Worm (Caenorhabditis elegans) whole organism, mixed stage, embryonic: ENCODE measurements around the gene abu-8.

Experiments used
- M03D4.4 ChIP-seq: sonication (generic microtip); optimal IDR thresholded peaks from 2 replicates; lab custom pipeline; 2017; ENCODE audit warnings: mild to moderate bottlenecking, missing genetic modification characterization, missing compliant biosample characterization
- bed-3 ChIP-seq: fragments of 200-800 bp; sonication (Bioruptor generic); optimal IDR thresholded peaks from 3 replicates; lab custom pipeline; 2018; ENCODE audit warnings: mild to moderate bottlenecking, missing genetic modification characterization, moderate library complexity, missing compliant biosample characterization
- blmp-1 ChIP-seq: fragments of 150-350 bp; optimal IDR thresholded peaks from 2 replicates; lab custom pipeline; 2014; ENCODE audit warnings: missing biosample characterization, missing genetic modification characterization
- ceh-39 ChIP-seq: fragments of 150-350 bp; optimal IDR thresholded peaks from 2 replicates; lab custom pipeline; 2014; ENCODE audit warnings: missing biosample characterization, missing genetic modification characterization
- ceh-43 ChIP-seq: fragments of 200-800 bp; sonication (Bioruptor generic); optimal IDR thresholded peaks from 2 replicates; lab custom pipeline; 2018; ENCODE audit warnings: mild to moderate bottlenecking, missing genetic modification characterization, moderate library complexity, missing compliant biosample characterization
- ceh-83 ChIP-seq: fragments of 200-800 bp; sonication (Bioruptor generic); optimal IDR thresholded peaks from 2 replicates; lab custom pipeline; 2018; ENCODE audit warnings: mild to moderate bottlenecking, missing genetic modification characterization, missing compliant biosample characterization
- ces-1 ChIP-seq: fragments of 150-350 bp; optimal IDR thresholded peaks from 2 replicates; lab custom pipeline; 2014; ENCODE audit warnings: missing biosample characterization, missing genetic modification reagents, missing genetic modification characterization
- cnd-1 ChIP-seq: fragments of 200-800 bp; sonication (Bioruptor generic); optimal IDR thresholded peaks from 2 replicates; lab custom pipeline; 2018; ENCODE audit warnings: mild to moderate bottlenecking, missing genetic modification characterization, missing compliant biosample characterization
- drap-1 ChIP-seq: fragments of 200-800 bp; sonication (Bioruptor generic); optimal IDR thresholded peaks from 3 replicates; lab custom pipeline; 2018; ENCODE audit warnings: mild to moderate bottlenecking, missing genetic modification characterization, missing compliant biosample characterization
- elt-1 ChIP-seq: sonication (generic microtip); optimal IDR thresholded peaks from 2 replicates; lab custom pipeline; 2017; ENCODE audit warnings: missing genetic modification characterization, mild to moderate bottlenecking, missing compliant biosample characterization, antibody characterized with exemption, moderate library complexity, borderline replicate concordance; ENCODE audit not compliant: insufficient read depth
- elt-3 ChIP-seq: fragments of 150-350 bp; optimal IDR thresholded peaks from 2 replicates; lab custom pipeline; 2014; ENCODE audit warnings: missing biosample characterization, missing genetic modification characterization
- flh-1 ChIP-seq: fragments of 200-800 bp; sonication (Bioruptor generic); optimal IDR thresholded peaks from 2 replicates; lab custom pipeline; 2018; ENCODE audit warnings: mild to moderate bottlenecking, missing genetic modification characterization, moderate library complexity, missing compliant biosample characterization
- lin-13 ChIP-seq: fragments of 150-350 bp; optimal IDR thresholded peaks from 2 replicates; lab custom pipeline; 2014; ENCODE audit warnings: missing biosample characterization, missing genetic modification characterization
- lin-32 ChIP-seq: fragments of 200-800 bp; sonication (Bioruptor generic); optimal IDR thresholded peaks from 2 replicates; lab custom pipeline; 2018; ENCODE audit warnings: mild to moderate bottlenecking, missing genetic modification characterization, missing compliant biosample characterization
- lsy-2 ChIP-seq: fragments of 150-350 bp; optimal IDR thresholded peaks from 2 replicates; lab custom pipeline; 2014; ENCODE audit warnings: missing biosample characterization, missing genetic modification characterization
- mab-5 ChIP-seq: fragments of 150-350 bp; optimal IDR thresholded peaks from 2 replicates; lab custom pipeline; 2014; ENCODE audit warnings: missing biosample characterization, missing genetic modification characterization
- mep-1 ChIP-seq: fragments of 150-350 bp; optimal IDR thresholded peaks from 2 replicates; lab custom pipeline; 2017; ENCODE audit warnings: missing biosample characterization, missing genetic modification reagents, missing genetic modification characterization, inconsistent platforms
- nhr-12 ChIP-seq: fragments of 150-350 bp; optimal IDR thresholded peaks from 2 replicates; lab custom pipeline; 2014; ENCODE audit warnings: missing biosample characterization, missing genetic modification characterization
- nhr-2 ChIP-seq: fragments of 150-350 bp; optimal IDR thresholded peaks from 2 replicates; lab custom pipeline; 2014; ENCODE audit warnings: missing biosample characterization, missing genetic modification characterization
- nhr-28 ChIP-seq: fragments of 150-350 bp; optimal IDR thresholded peaks from 2 replicates; lab custom pipeline; 2014; ENCODE audit warnings: missing biosample characterization, missing genetic modification characterization
- nhr-76 ChIP-seq: sonication (generic microtip); optimal IDR thresholded peaks from 2 replicates; lab custom pipeline; 2017; ENCODE audit warnings: missing biosample characterization, missing genetic modification characterization
- pha-4 ChIP-seq: fragments of 150-350 bp; optimal IDR thresholded peaks from 2 replicates; lab custom pipeline; 2018; ENCODE audit warnings: missing biosample characterization, missing genetic modification reagents, missing genetic modification characterization
- snpc-4 ChIP-seq: fragments of 150-350 bp; optimal IDR thresholded peaks from 2 replicates; lab custom pipeline; 2014; ENCODE audit warnings: missing biosample characterization, missing genetic modification characterization
- sptf-1 ChIP-seq: sonication (generic microtip); optimal IDR thresholded peaks from 2 replicates; lab custom pipeline; 2017; ENCODE audit warnings: mild to moderate bottlenecking, missing genetic modification characterization, moderate library complexity, missing compliant biosample characterization
- tbx-8 ChIP-seq: fragments of 200-800 bp; sonication (Bioruptor generic); optimal IDR thresholded peaks from 2 replicates; lab custom pipeline; 2018; ENCODE audit warnings: mild to moderate bottlenecking, missing genetic modification characterization, moderate library complexity, missing compliant biosample characterization
- unc-120 ChIP-seq: sonication (generic microtip); optimal IDR thresholded peaks from 2 replicates; lab custom pipeline; 2017; ENCODE audit warnings: missing genetic modification characterization, missing compliant biosample characterization; ENCODE audit not compliant: poor library complexity, severe bottlenecking
- unc-39 ChIP-seq: fragments of 150-350 bp; optimal IDR thresholded peaks from 2 replicates; lab custom pipeline; 2014; ENCODE audit warnings: missing biosample characterization, missing genetic modification characterization
- unc-62 ChIP-seq: fragments of 150-350 bp; optimal IDR thresholded peaks from 2 replicates; lab custom pipeline; 2014; ENCODE audit warnings: missing biosample characterization, missing genetic modification reagents, missing genetic modification characterization
- zip-8 ChIP-seq: fragments of 150-350 bp; optimal IDR thresholded peaks from 2 replicates; lab custom pipeline; 2014; ENCODE audit warnings: missing biosample characterization, missing genetic modification characterization
- ztf-11 ChIP-seq: fragments of 150-350 bp; optimal IDR thresholded peaks from 2 replicates; lab custom pipeline; 2014; ENCODE audit warnings: missing biosample characterization, missing genetic modification characterization

Gene abu-8

DNA sequence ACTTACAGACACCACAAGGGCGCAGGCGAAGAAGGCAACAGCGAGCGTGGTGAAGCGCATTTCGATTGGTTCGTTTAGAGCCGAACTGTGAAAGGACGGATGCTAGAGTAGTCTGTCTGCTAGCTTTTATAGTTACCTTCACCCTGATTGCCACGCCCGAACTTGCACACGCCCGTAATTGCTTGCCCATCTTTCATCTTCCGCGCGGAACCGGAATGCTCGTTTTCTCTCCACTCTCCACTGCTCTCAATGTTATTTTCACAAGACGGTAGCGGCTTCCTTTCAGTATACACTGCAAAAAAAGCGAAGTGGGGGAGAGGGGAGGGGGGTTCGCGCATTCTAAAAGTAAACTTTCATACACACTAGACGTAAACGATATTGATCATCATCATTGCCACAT, at the start of gene abu-8:
Gene abu-8, minus strand, starts transcription at position 101 of the 400 bp plus-strand sequence.
- TF ChIP-seq lin-13 (tag; lab: Kevin White, UChicago): no peak
- TF ChIP-seq ceh-39 (tag; lab: Kevin White, UChicago): no peak
- TF ChIP-seq sptf-1: no peak
- no peak for TF ChIP-seq snpc-4
- no peak for TF ChIP-seq nhr-28 (tag; lab: Kevin White, UChicago)
- TF ChIP-seq mep-1 (tag; lab: Kevin White, UChicago): no peak
- no peak for TF ChIP-seq cnd-1 (tag; lab: Kevin White, UChicago)
- no peak for TF ChIP-seq mab-5
- no peak for TF ChIP-seq lin-32 (GFP tag; lab: Kevin White, UChicago)
- TF ChIP-seq tbx-8: no peak
- no peak for TF ChIP-seq unc-120 (tag; lab: Kevin White, UChicago)
- TF ChIP-seq nhr-76 (tag; lab: Kevin White, UChicago): no peak
- no peak for TF ChIP-seq zip-8 (tag; lab: Kevin White, UChicago)
- TF ChIP-seq pha-4 (tag; lab: Kevin White, UChicago): no peak

DNA sequence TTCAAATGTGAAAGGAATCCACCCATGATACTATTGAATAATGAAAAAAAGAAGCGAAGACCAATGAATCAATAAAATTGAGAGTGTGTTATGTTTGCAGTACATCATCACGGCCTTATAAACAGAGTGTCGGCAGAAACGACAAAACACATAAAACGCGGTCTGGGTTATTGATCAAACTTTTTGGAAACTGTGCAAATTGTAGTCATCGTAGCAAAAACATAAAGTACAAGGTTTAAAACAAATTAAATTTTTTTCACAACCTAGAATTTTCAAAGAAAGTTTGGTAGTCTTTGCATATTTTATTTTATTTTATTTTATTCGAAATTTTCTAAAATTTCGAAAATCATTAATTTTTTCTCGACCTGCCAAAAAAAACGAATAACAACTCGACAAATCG, 48.6 kb upstream of the abu-8 start, which contains the start of gene cest-35.1:
Gene cest-35.1, minus strand, starts transcription at position 101 of the 400 bp plus-strand sequence.
- TF ChIP-seq ceh-43 (GFP tag; lab: Kevin White, UChicago): no peak
- TF ChIP-seq unc-39 (tag; lab: Kevin White, UChicago): no peak
- TF ChIP-seq ceh-83 (GFP tag; lab: Kevin White, UChicago): no peak
- TF ChIP-seq lin-13 (tag; lab: Kevin White, UChicago): no peak
- no peak for TF ChIP-seq sptf-1
- no peak for TF ChIP-seq nhr-2
- no peak for TF ChIP-seq flh-1
- TF ChIP-seq pha-4 (tag; lab: Kevin White, UChicago): no peak
- no peak for TF ChIP-seq nhr-12 (tag; lab: Kevin White, UChicago)
- no peak for TF ChIP-seq elt-1 (tag; lab: Kevin White, UChicago)
- TF ChIP-seq ces-1 (GFP tag; lab: Kevin White, UChicago): no peak
- TF ChIP-seq drap-1 (GFP tag; lab: Kevin White, UChicago): no peak
- no peak for TF ChIP-seq unc-62 (GFP tag; lab: Kevin White, UChicago)
- TF ChIP-seq snpc-4: no peak

DNA sequence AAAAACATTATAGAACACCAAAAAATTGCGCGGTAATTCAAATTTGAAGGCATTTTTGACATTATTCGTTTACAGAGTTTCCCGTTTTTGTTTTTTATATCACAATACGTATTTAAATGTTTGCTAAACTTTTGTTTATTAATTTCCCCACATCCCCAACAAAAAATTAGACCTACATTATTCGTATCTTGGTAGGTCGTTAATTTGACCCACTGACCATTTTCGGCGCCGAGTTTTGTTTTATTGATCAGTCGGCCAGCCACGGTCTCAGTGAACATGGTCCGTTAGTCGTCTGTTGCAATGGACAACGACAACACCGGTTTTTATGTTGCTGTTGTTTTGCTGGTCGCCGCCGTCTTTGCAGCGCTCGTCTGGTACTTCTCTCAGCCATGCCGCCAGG, 45.5 kb upstream of the abu-8 start, which contains the start of gene B0238.15:
Gene B0238.15, plus strand, starts transcription at position 301 of the 400 bp plus-strand sequence.
- no peak for TF ChIP-seq pha-4 (tag; lab: Kevin White, UChicago)
- no peak for TF ChIP-seq snpc-4
- no peak for TF ChIP-seq blmp-1 (tag; lab: Kevin White, UChicago)
- no peak for TF ChIP-seq lin-13 (tag; lab: Kevin White, UChicago)
- TF ChIP-seq nhr-12 (tag; lab: Kevin White, UChicago): no peak
- TF ChIP-seq mep-1 (tag; lab: Kevin White, UChicago): no peak
- TF ChIP-seq lsy-2 (tag; lab: Kevin White, UChicago): no peak
- no peak for TF ChIP-seq cnd-1 (tag; lab: Kevin White, UChicago)
- TF ChIP-seq bed-3 (GFP tag; lab: Kevin White, UChicago): no peak
- TF ChIP-seq drap-1 (GFP tag; lab: Kevin White, UChicago): no peak
- TF ChIP-seq M03D4.4 (tag; lab: Kevin White, UChicago): no peak
- TF ChIP-seq tbx-8: no peak
- no peak for TF ChIP-seq unc-62 (GFP tag; lab: Kevin White, UChicago)
- TF ChIP-seq nhr-2: no peak
- no peak for TF ChIP-seq lin-32 (GFP tag; lab: Kevin White, UChicago)
- no peak for TF ChIP-seq ceh-43 (GFP tag; lab: Kevin White, UChicago)
- TF ChIP-seq ces-1 (GFP tag; lab: Kevin White, UChicago): no peak
- no peak for TF ChIP-seq flh-1
- TF ChIP-seq ztf-11 (tag; lab: Kevin White, UChicago): no peak

DNA sequence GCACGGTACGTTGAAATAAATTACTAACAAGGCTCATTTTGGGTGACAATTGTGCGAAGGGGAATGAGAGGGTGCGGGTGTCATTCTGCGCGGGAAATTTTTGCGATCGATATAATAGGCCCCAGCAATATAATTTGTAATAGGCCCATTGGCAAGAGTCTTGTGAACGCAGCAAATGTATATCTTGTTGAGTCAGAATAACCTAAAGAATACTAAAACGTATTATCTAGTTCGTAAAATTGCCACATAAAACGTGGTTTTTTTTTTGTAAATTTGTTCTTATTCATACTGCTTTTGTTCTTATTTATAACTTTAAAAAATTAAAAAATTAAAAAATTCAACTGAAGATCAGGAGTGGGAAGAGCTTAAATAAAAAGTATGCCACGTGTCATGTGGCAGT, 45.0 kb upstream of the abu-8 start, which contains the start of gene C52A10.3:
Gene C52A10.3, minus strand, starts transcription at position 101 of the 400 bp plus-strand sequence.
- peak; percentile 28 for TF ChIP-seq ceh-39 (tag; lab: Kevin White, UChicago)
- no peak for TF ChIP-seq sptf-1
- TF ChIP-seq, all 35 proteins: peak for 1

DNA sequence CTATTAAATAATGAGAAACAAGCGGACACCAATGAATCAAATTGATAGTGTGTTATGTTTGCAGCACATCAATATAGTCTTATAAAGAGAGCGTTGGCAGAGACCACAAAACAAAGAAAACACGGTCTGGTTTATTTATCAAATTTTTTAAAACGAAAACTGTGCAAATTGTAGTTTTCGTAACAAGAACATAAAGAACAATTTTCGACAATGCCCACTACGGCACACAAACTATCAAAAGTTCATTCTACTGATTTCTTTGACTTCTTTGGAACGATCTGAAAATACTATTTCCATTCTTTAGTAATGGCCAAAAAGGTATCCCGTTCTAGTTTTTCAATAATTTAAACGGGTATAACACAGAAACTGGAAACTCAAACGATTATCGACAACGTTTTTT, 42.7 kb upstream of the abu-8 start, which contains the start of gene cest-35.2:
Gene cest-35.2, minus strand, starts transcription at position 101 of the 400 bp plus-strand sequence.
- no peak for TF ChIP-seq elt-1 (tag; lab: Kevin White, UChicago)
- TF ChIP-seq M03D4.4 (tag; lab: Kevin White, UChicago): no peak
- TF ChIP-seq elt-3 (tag; lab: Kevin White, UChicago): no peak
- TF ChIP-seq ceh-83 (GFP tag; lab: Kevin White, UChicago): no peak
- no peak for TF ChIP-seq unc-39 (tag; lab: Kevin White, UChicago)
